Fruit fly (Drosophila melanogaster) whole organism: Measurements from ENCODE around the gene Vps60.

Experiments used
- CG8478 ChIP-seq: fragments of >200 bp; optimal IDR thresholded peaks from 2 replicates; lab custom pipeline; 2018; ENCODE audit warnings: inconsistent platforms
- Dll ChIP-seq: fragments of >200 bp; optimal IDR thresholded peaks from 2 replicates; lab custom pipeline; 2017
- pan ChIP-seq: fragments of >200 bp; optimal IDR thresholded peaks from 2 replicates; lab custom pipeline; 2017
- usp ChIP-seq: fragments of >200 bp; optimal IDR thresholded peaks from 2 replicates; lab custom pipeline; 2017; ENCODE audit warnings: missing biosample characterization, missing genetic modification characterization, mixed read lengths

- TF ChIP-seq CG8478 (lab: Kevin White, UChicago) (no peak), Dll (peak; percentile 21), usp (GFP tag; lab: Kevin White, UChicago) (no peak), pan (lab: Kevin White, UChicago) (no peak)
Observed at dm6 chr3L:17573823-17574222, 47.6 kb downstream of the Vps60 start.
